Fruit fly (Drosophila melanogaster): ENCODE data around the gene CG12991.

Gene CG12991

dm6 chrX:17543324-17543723, 36.3 kb upstream of the CG12991 start (continued):
- peak; percentile 75 for TF ChIP-seq CG6792 (GFP tag; optimal IDR thresholded peaks at IDR 0.05)
- peak; percentile 75 for TF ChIP-seq Hr39 (GFP tag; optimal IDR thresholded peaks at IDR 0.05)
- peak; percentile 49 for TF ChIP-seq Sox15 (GFP tag; optimal IDR thresholded peaks at IDR 0.05)
- peak; percentile 14 for TF ChIP-seq dac (GFP tag; optimal IDR thresholded peaks at IDR 0.05)
- TF ChIP-seq Hr4 (GFP tag; optimal IDR thresholded peaks at IDR 0.05) = peak; percentile 64
- TF ChIP-seq CG8319 (GFP tag; optimal IDR thresholded peaks at IDR 0.05) = peak; percentile 49
- peak; percentile 7 to 42 for TF ChIP-seq ss (GFP tag; optimal IDR thresholded peaks at IDR 0.05)
- TF ChIP-seq Ets96B (tag; optimal IDR thresholded peaks at IDR 0.05) = peak; percentile 75
- peak; percentile 70 for TF ChIP-seq achi (GFP tag; optimal IDR thresholded peaks at IDR 0.05)
- peak; percentile 70 for TF ChIP-seq CG32006 (GFP tag; optimal IDR thresholded peaks at IDR 0.05)
- peak; percentile 74 for TF ChIP-seq pdm3 (GFP tag; optimal IDR thresholded peaks at IDR 0.05)
- TF ChIP-seq acj6 (GFP tag; optimal IDR thresholded peaks at IDR 0.05) = peak; percentile 65
- peak; percentile 65 for TF ChIP-seq CG10669 (GFP tag; optimal IDR thresholded peaks at IDR 0.05)
- TF ChIP-seq CG4318 (GFP tag; optimal IDR thresholded peaks at IDR 0.05) = peak; percentile 47
- TF ChIP-seq Sox102F (GFP tag; optimal IDR thresholded peaks at IDR 0.05) = peak; percentile 74
- peak; percentile 45 for TF ChIP-seq CG34406 (GFP tag; optimal IDR thresholded peaks at IDR 0.05)
- TF ChIP-seq CG31627 (GFP tag; optimal IDR thresholded peaks at IDR 0.05) = peak; percentile 67
- peak; percentile 68 for TF ChIP-seq CG6276 (GFP tag; optimal IDR thresholded peaks at IDR 0.05)
- TF ChIP-seq cyc (GFP tag; optimal IDR thresholded peaks at IDR 0.05) = peak; percentile 68
- peak; percentile 62 for TF ChIP-seq CG6808 (GFP tag; optimal IDR thresholded peaks at IDR 0.05)

- TF ChIP-seq CG8319 (GFP tag; optimal IDR thresholded peaks at IDR 0.05) (no peak), CG16779 (tag; optimal IDR thresholded peaks at IDR 0.05) (no peak), Lpt (GFP tag; optimal IDR thresholded peaks at IDR 0.05) (no peak), acj6 (GFP tag; optimal IDR thresholded peaks at IDR 0.05) (no peak), topi (GFP tag; optimal IDR thresholded peaks at IDR 0.05) (peak; percentile 7), ss (GFP tag; optimal IDR thresholded peaks at IDR 0.05) (no peak), CG6276 (GFP tag; optimal IDR thresholded peaks at IDR 0.05) (peak; percentile 10), Sox102F (GFP tag; optimal IDR thresholded peaks at IDR 0.05) (no peak), CG9139 (GFP tag; optimal IDR thresholded peaks at IDR 0.05) (no peak), Ets96B (tag; optimal IDR thresholded peaks at IDR 0.05) (no peak), pdm3 (GFP tag; optimal IDR thresholded peaks at IDR 0.05) (no peak), CG7368 (GFP tag; optimal IDR thresholded peaks at IDR 0.05) (no peak), vri (GFP tag; optimal IDR thresholded peaks at IDR 0.05) (no peak), Hr39 (GFP tag; optimal IDR thresholded peaks at IDR 0.05) (no peak), Eip93F (GFP tag; optimal IDR thresholded peaks at IDR 0.05) (no peak), esn (GFP tag; optimal IDR thresholded peaks at IDR 0.05) (no peak), CG3032 (tag; optimal IDR thresholded peaks at IDR 0.05) (no peak), achi (GFP tag; optimal IDR thresholded peaks at IDR 0.05) (no peak), CG11294 (GFP tag; IDR thresholded peaks at IDR 0.05) (no peak), dsx (GFP tag; optimal IDR thresholded peaks at IDR 0.05; ENCODE audit: poor library complexity, severe bottlenecking) (no peak), Sox14 (GFP tag; optimal IDR thresholded peaks at IDR 0.05) (no peak), Sox15 (GFP tag; optimal IDR thresholded peaks at IDR 0.05) (no peak), OdsH (GFP tag; optimal IDR thresholded peaks at IDR 0.05) (peak; percentile 12), CG10631 (GFP tag; optimal IDR thresholded peaks at IDR 0.05) (no peak), CG8632 (GFP tag; optimal IDR thresholded peaks at IDR 0.05) (no peak), CG1621 (tag; optimal IDR thresholded peaks at IDR 0.05) (no peak), cyc (GFP tag; optimal IDR thresholded peaks at IDR 0.05) (no peak), eg (GFP tag; IDR thresholded peaks at IDR 0.05) (peak; percentile 61; the same call in 1 of the 3 replicates), CG8119 (GFP tag; IDR thresholded peaks at IDR 0.05) (peak; percentile 50; the same call in 2 of the 3 replicates), svp (GFP tag) (peak; percentile 70), Hr38 (GFP tag; optimal IDR thresholded peaks at IDR 0.05) (no peak), Hr4 (GFP tag; optimal IDR thresholded peaks at IDR 0.05) (peak; percentile 47), CG6854 (GFP tag; optimal IDR thresholded peaks at IDR 0.05) (no peak), net (GFP tag; optimal IDR thresholded peaks at IDR 0.05) (no peak), CG4318 (GFP tag; optimal IDR thresholded peaks at IDR 0.05) (no peak), CG6792 (GFP tag; optimal IDR thresholded peaks at IDR 0.05) (no peak), CG11902 (GFP tag; optimal IDR thresholded peaks at IDR 0.05) (no peak), Eip78C (GFP tag) (peak; percentile 74), CG3919 (GFP tag; optimal IDR thresholded peaks at IDR 0.05) (peak; percentile 39), spab (GFP tag; optimal IDR thresholded peaks at IDR 0.05) (no peak), Blimp-1 (GFP tag; optimal IDR thresholded peaks at IDR 0.05) (no peak), fd59A (GFP tag; optimal IDR thresholded peaks at IDR 0.05) (no peak), CG32006 (GFP tag; optimal IDR thresholded peaks at IDR 0.05) (peak; percentile 16)
Observed at dm6 chrX:17544409-17544808, 35.3 kb upstream of the CG12991 start.
